Worm (Caenorhabditis elegans): ENCODE measurements around the gene mrg-1.

Gene mrg-1

DNA sequence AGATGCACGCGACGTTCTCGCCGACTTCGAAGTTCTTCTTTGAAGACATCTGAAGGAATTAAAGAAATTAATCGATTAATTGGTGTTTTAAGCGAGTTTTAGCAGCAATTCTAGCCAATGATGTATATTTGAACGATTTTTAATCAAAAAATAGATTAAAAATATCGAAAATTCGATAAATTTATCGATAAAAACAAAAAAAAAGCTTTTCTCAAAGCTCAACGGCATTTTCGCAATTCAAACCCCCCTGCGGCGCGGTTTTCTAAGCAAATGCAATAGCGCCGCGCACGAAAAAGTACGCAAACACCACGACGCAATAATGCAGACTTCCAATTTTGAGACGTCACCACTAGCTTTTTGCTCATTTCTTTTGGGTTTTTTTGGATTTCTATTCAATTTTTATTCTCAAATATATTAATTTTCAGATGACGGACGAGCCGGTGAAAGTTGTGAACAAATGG lies at the start of gene mrg-1, which contains the start of gene spcs-2:
Gene mrg-1, minus strand, starts transcription at position 51 of the 461 bp plus-strand sequence.
Gene spcs-2, plus strand, starts transcription at position 426 of the 461 bp plus-strand sequence.
- TF ChIP-seq ztf-29 (GFP tag; IDR thresholded peaks at IDR 0.05) (0 out of 2 replicates have a peak, but pooled peaks have one; percentile 67), med-1 (GFP tag; optimal IDR thresholded peaks at IDR 0.05; ENCODE audit: insufficient read depth) (peak; percentile 74), ref-1 (GFP tag; conservative IDR thresholded peaks at IDR 0.05) (no peak), cog-1 (tag; optimal IDR thresholded peaks at IDR 0.05) (peak; percentile 72), tab-1 (GFP tag; IDR thresholded peaks at IDR 0.05) (peak; percentile 76), flt-1 (GFP tag; IDR thresholded peaks at IDR 0.05) (peak; percentile 85), ztf-23 (GFP tag; IDR thresholded peaks at IDR 0.05) (peak; percentile 86), klf-2 (GFP tag; conservative IDR thresholded peaks at IDR 0.05) (peak; percentile 58; the same call in 1 of the 2 replicates), T22C8.4 (GFP tag; IDR thresholded peaks at IDR 0.05) (no peak)

DNA sequence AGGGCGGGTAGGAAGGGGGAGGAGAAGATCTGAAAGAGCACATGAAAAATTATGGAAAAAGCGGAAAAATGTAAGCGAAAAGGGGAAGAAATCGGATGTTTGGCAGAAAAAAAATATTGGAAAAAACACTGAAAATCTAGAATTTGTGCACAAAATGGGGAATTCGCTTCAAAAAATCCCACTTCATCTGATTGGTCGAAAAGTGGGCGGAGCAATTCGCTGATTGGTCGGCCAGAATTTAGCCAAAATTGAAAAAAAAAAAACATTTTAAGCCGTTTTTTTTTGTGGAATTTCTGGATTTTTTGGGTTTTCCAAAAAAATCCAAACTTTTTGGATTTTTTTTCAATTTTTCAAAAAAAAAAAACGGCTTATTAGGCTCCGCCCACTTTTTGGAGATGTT lies 46.4 kb upstream of the mrg-1 start:
- no peak for TF ChIP-seq flt-1 (GFP tag; IDR thresholded peaks at IDR 0.05)
- no peak for TF ChIP-seq ztf-23 (GFP tag; IDR thresholded peaks at IDR 0.05)
- TF ChIP-seq med-1 (GFP tag; optimal IDR thresholded peaks at IDR 0.05; ENCODE audit: insufficient read depth): no peak
- no peak for TF ChIP-seq tab-1 (GFP tag; IDR thresholded peaks at IDR 0.05)
- TF ChIP-seq ztf-29 (GFP tag; IDR thresholded peaks at IDR 0.05): no peak
- TF ChIP-seq ref-1 (GFP tag; conservative IDR thresholded peaks at IDR 0.05): no peak
- TF ChIP-seq T22C8.4 (GFP tag; IDR thresholded peaks at IDR 0.05): no peak
- no peak for TF ChIP-seq klf-2 (GFP tag; conservative IDR thresholded peaks at IDR 0.05)
- TF ChIP-seq cog-1 (tag; optimal IDR thresholded peaks at IDR 0.05): no peak

DNA sequence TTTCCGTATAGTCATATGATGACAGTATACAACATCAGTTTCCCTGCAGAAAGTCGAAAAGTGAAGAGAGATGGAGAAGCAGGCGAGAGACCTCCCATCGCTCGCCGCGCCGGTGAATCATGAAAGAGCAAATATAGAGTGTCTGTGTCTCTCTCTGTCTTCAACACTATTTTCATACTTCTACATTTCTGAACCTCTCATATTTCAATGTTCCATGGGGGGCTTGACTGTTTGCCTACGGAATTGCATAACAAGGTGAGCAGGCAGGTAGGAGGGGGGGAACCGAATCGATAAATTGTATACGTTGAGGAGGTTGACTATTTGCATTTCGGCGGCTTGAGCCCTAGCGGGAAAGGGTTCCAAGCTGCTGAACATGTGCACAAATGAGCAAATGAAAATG lies 45.4 kb upstream of the mrg-1 start:
- TF ChIP-seq ztf-29 (GFP tag; IDR thresholded peaks at IDR 0.05) (peak; percentile 50; the same call in 1 of the 2 replicates), cog-1 (tag; optimal IDR thresholded peaks at IDR 0.05) (peak; percentile 30), klf-2 (GFP tag; conservative IDR thresholded peaks at IDR 0.05) (no peak), T22C8.4 (GFP tag; IDR thresholded peaks at IDR 0.05) (peak; percentile 63), ref-1 (GFP tag; conservative IDR thresholded peaks at IDR 0.05) (no peak), tab-1 (GFP tag; IDR thresholded peaks at IDR 0.05) (0 out of 2 replicates have a peak, but pooled peaks have one; percentile 30), med-1 (GFP tag; optimal IDR thresholded peaks at IDR 0.05; ENCODE audit: insufficient read depth) (no peak), flt-1 (GFP tag; IDR thresholded peaks at IDR 0.05) (no peak), ztf-23 (GFP tag; IDR thresholded peaks at IDR 0.05) (no peak)

DNA sequence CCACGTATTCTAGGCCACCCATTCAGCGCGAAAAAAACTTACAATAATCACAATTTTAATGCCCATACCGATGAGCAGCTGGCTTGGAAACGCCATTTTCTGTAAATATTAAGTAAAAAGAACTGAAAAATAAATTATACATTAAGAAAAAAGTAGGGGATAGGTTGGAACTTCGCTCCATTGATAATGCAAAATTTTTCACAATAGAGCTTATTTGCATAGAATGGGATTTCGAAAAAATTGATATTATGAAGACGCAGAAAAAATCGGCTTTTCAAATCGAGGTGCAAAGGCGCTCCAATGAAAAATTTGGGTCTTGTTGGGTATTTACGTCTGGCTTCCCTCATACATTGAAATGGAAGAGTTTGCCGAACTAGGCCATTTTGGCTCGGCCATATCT lies 44.1 kb upstream of the mrg-1 start, which contains the start of gene Y37D8A.16:
Gene Y37D8A.16, minus strand, starts transcription at position 101 of the 400 bp plus-strand sequence.
- TF ChIP-seq T22C8.4 (GFP tag; IDR thresholded peaks at IDR 0.05) (no peak), klf-2 (GFP tag; conservative IDR thresholded peaks at IDR 0.05) (no peak), ztf-23 (GFP tag; IDR thresholded peaks at IDR 0.05) (no peak), ref-1 (GFP tag; conservative IDR thresholded peaks at IDR 0.05) (no peak), cog-1 (tag; optimal IDR thresholded peaks at IDR 0.05) (no peak), tab-1 (GFP tag; IDR thresholded peaks at IDR 0.05) (no peak), ztf-29 (GFP tag; IDR thresholded peaks at IDR 0.05) (no peak), med-1 (GFP tag; optimal IDR thresholded peaks at IDR 0.05; ENCODE audit: insufficient read depth) (no peak)

DNA sequence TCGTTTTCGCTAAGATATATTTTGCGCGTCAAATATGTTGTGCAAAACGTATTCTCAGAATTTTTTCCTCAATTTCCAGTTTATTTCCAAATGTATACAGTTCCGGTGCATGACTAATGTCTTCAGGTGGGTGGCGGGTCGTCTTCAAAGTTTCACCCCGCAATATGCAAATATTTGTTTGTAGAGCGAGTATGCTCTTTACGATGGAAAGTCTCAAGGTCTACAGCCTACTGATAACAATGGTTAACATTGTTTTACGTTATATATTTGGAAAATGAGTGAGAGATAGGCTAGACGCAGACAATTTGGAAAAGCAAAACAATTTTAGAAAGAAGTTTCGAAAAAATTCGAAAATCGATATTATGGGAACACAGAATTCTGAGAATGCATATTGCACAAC lies 43.4 kb upstream of the mrg-1 start:
- no peak for TF ChIP-seq ref-1 (GFP tag; conservative IDR thresholded peaks at IDR 0.05)
- no peak for TF ChIP-seq klf-2 (GFP tag; conservative IDR thresholded peaks at IDR 0.05)
- no peak for TF ChIP-seq ztf-29 (GFP tag; IDR thresholded peaks at IDR 0.05)
- no peak for TF ChIP-seq tab-1 (GFP tag; IDR thresholded peaks at IDR 0.05)
- TF ChIP-seq flt-1 (GFP tag; IDR thresholded peaks at IDR 0.05): no peak
- no peak for TF ChIP-seq med-1 (GFP tag; optimal IDR thresholded peaks at IDR 0.05; ENCODE audit: insufficient read depth)
- no peak for TF ChIP-seq ztf-23 (GFP tag; IDR thresholded peaks at IDR 0.05)
- no peak for TF ChIP-seq cog-1 (tag; optimal IDR thresholded peaks at IDR 0.05)
- TF ChIP-seq T22C8.4 (GFP tag; IDR thresholded peaks at IDR 0.05): no peak

DNA sequence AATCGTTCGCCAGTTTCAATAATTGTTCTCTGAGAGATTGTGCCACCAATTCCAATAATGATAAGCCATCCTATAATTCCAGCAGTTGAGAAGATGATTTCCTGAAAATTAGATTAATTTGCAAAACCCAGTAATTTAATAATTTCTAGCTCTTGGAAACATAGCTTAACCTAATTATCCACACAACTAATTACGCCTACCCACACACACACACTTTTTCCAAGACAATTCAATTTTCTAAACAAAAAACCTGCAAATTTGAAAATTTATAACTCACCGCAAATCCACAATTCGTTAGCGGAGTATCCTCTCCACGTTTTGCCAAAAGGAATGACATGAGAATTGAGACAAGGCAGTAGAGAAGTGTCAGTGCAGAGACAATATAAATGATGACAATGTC lies 42.0 kb upstream of the mrg-1 start:
- TF ChIP-seq flt-1 (GFP tag; IDR thresholded peaks at IDR 0.05): no peak
- no peak for TF ChIP-seq ztf-29 (GFP tag; IDR thresholded peaks at IDR 0.05)
- TF ChIP-seq T22C8.4 (GFP tag; IDR thresholded peaks at IDR 0.05): no peak
- no peak for TF ChIP-seq cog-1 (tag; optimal IDR thresholded peaks at IDR 0.05)
- TF ChIP-seq klf-2 (GFP tag; conservative IDR thresholded peaks at IDR 0.05): no peak
- TF ChIP-seq ztf-23 (GFP tag; IDR thresholded peaks at IDR 0.05): no peak

DNA sequence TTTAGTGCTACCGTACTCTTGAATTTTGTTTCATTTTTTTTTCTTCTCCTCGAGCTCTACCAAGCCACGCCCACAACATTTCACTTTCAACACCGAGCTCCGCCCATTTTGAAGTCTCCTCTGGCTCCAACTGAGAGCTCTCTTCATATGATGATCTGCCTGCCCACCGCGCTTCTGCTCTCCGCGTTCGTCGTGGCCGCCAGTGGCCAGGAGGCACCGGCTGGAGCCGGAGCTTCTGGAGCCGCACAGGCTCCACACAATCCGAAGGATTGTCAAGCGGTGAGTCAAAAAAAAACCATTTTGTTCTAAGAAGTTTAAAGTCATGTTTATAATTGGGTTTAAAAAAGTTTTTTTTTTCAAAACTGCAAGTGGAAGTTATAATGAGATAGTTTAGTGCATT lies 35.9 kb upstream of the mrg-1 start, which contains the start of gene flp-14:
Gene flp-14, plus strand, starts transcription at position 146 of the 400 bp plus-strand sequence.
- TF ChIP-seq tab-1 (GFP tag; IDR thresholded peaks at IDR 0.05): no peak
- TF ChIP-seq cog-1 (tag; optimal IDR thresholded peaks at IDR 0.05): no peak

DNA sequence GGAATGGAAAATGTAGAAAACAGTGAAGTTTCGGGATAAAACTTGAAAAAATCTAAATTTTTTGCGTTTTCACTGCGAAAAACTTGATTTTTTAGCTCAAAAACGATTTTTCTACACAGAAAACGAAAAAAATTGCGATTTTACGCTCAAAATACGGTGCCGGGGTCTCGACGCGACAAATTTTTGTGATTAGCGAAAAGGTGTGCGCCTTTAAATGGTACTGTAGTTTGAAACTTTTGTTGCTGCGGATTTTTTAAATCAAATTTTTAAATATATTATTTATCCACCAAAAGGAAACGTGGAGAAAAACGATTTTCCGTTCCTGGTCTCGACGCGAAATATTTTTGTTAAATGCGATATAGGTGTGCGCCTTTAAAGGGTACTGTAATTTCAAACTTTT lies 32.8 kb upstream of the mrg-1 start:
- TF ChIP-seq med-1 (GFP tag; optimal IDR thresholded peaks at IDR 0.05; ENCODE audit: insufficient read depth) (no peak), T22C8.4 (GFP tag; IDR thresholded peaks at IDR 0.05) (no peak), ztf-23 (GFP tag; IDR thresholded peaks at IDR 0.05) (no peak), ztf-29 (GFP tag; IDR thresholded peaks at IDR 0.05) (no peak), tab-1 (GFP tag; IDR thresholded peaks at IDR 0.05) (no peak), flt-1 (GFP tag; IDR thresholded peaks at IDR 0.05) (no peak), klf-2 (GFP tag; conservative IDR thresholded peaks at IDR 0.05) (no peak), cog-1 (tag; optimal IDR thresholded peaks at IDR 0.05) (no peak), ref-1 (GFP tag; conservative IDR thresholded peaks at IDR 0.05) (no peak)

DNA sequence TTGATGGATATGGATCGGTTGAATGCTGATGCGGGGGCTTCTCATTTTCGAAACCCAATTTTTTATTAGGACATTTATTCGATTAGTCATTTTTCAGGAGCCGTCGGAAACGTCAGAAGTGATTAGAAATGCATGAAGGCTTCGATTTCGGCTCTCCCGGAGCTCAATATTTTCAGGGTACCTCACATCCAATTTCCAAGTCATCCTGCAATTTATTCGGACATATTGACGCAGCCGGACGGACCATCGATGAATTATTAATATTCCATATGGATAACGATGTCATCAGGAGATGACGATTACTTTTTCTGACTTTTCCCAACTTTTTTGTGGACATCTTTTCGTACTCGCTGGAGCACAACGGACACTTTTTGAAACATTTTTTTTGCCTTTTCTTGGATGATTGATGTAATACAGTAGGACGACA lies 32.2 kb upstream of the mrg-1 start:
- no peak for TF ChIP-seq ztf-29 (GFP tag; IDR thresholded peaks at IDR 0.05)
- no peak for TF ChIP-seq cog-1 (tag; optimal IDR thresholded peaks at IDR 0.05)
- TF ChIP-seq klf-2 (GFP tag; conservative IDR thresholded peaks at IDR 0.05): no peak
- TF ChIP-seq ref-1 (GFP tag; conservative IDR thresholded peaks at IDR 0.05): no peak
- no peak for TF ChIP-seq T22C8.4 (GFP tag; IDR thresholded peaks at IDR 0.05)

DNA sequence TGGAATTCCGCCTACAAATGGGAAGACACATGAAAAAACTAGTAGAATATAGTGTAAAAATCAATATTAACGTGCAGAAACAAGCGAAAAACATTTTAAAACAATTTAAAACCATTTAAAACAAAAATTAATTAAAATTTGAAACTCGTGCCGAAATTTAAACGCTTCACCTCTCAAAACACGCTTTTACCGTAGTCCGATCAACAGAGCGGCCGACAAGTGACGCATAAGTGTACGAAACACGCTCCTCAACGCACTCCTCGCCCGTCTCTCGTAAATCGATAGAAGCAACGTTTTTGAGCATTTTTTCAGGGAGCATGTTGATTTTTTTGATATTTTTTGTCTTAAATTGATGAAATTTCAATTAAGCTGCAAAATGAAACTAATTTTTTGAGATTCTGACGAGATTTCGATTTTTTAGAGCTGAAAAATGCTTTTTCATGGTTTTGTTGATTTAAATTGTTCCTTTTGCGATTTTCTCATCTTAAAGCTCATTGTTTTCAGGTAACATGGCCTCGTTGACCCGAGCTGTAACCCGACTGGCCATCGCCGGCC lies 30.6 kb upstream of the mrg-1 start, which contains the start of gene cox-5A:
Gene cox-5A, plus strand, starts transcription at position 505 of the 555 bp plus-strand sequence.
- TF ChIP-seq cog-1 (tag; optimal IDR thresholded peaks at IDR 0.05): peak; percentile 92
- TF ChIP-seq ztf-29 (GFP tag; IDR thresholded peaks at IDR 0.05): 0 out of 2 replicates have a peak, but pooled peaks have one; percentile 37
- TF ChIP-seq med-1 (GFP tag; optimal IDR thresholded peaks at IDR 0.05; ENCODE audit: insufficient read depth): no peak
- peak; percentile 82 for TF ChIP-seq T22C8.4 (GFP tag; IDR thresholded peaks at IDR 0.05)
- TF ChIP-seq ref-1 (GFP tag; conservative IDR thresholded peaks at IDR 0.05): no peak
- TF ChIP-seq flt-1 (GFP tag; IDR thresholded peaks at IDR 0.05): peak; percentile 85
- TF ChIP-seq tab-1 (GFP tag; IDR thresholded peaks at IDR 0.05): no peak
- peak; percentile 86 for TF ChIP-seq ztf-23 (GFP tag; IDR thresholded peaks at IDR 0.05)
- no peak for TF ChIP-seq klf-2 (GFP tag; conservative IDR thresholded peaks at IDR 0.05)
